Fruit fly (Drosophila melanogaster) whole organism, embryonic: ENCODE results near the gene wdn.

ENCODE experiments used
- CG10979 ChIP-seq: fragments of 200-800 bp; sonication (Bioruptor generic); optimal IDR thresholded peaks from 2 replicates; lab custom pipeline; 2018; ENCODE audit warnings: missing biosample characterization, mild to moderate bottlenecking, missing genetic modification characterization, moderate library complexity
- CG11085 ChIP-seq: fragments of 200-800 bp; sonication (Bioruptor generic); IDR thresholded peaks from 2 replicates; pipeline ENCODE4 v1.3.6; 2022; ENCODE audit warnings: missing biosample characterization, missing genetic modification characterization
- CG13296 ChIP-seq: fragments of 200-800 bp; sonication (Bioruptor generic); optimal IDR thresholded peaks from 3 replicates; lab custom pipeline; 2018; ENCODE audit warnings: missing biosample characterization, mild to moderate bottlenecking, missing genetic modification characterization
- CG14014 ChIP-seq: fragments of 200-800 bp; sonication (Bioruptor generic); IDR thresholded peaks from 2 replicates; pipeline ENCODE4 v1.3.6; 2022; ENCODE audit warnings: missing biosample characterization, missing genetic modification characterization
- CG14667 ChIP-seq: fragments of 200-800 bp; sonication (Bioruptor generic); IDR thresholded peaks from 2 replicates; pipeline ENCODE4 v1.3.6; 2022; ENCODE audit warnings: missing biosample characterization, missing genetic modification characterization
- CG15073 ChIP-seq: fragments of 200-800 bp; sonication (Bioruptor generic); optimal IDR thresholded peaks from 2 replicates; lab custom pipeline; 2016; ENCODE audit warnings: missing biosample characterization, missing genetic modification characterization
- CG15696 ChIP-seq: fragments of 200-800 bp; sonication (Bioruptor generic); optimal IDR thresholded peaks from 2 replicates; lab custom pipeline; 2019; ENCODE audit warnings: missing biosample characterization, mild to moderate bottlenecking, missing genetic modification characterization, moderate library complexity
- CG16813 ChIP-seq: fragments of 200-800 bp; sonication (Bioruptor generic); IDR thresholded peaks from 3 replicates; pipeline ENCODE4 v1.3.6; 2022; ENCODE audit warnings: missing biosample characterization, missing genetic modification characterization; ENCODE audit not compliant: partially characterized antibody
- CG17385 ChIP-seq: fragments of 200-800 bp; sonication (Bioruptor generic); optimal IDR thresholded peaks from 3 replicates; lab custom pipeline; 2018; ENCODE audit warnings: missing biosample characterization, mild to moderate bottlenecking, missing genetic modification characterization
- CG17612 ChIP-seq: fragments of 200-800 bp; sonication (Bioruptor generic); IDR thresholded peaks from 2 replicates; pipeline ENCODE4 v1.3.6; 2022; ENCODE audit warnings: missing biosample characterization, missing genetic modification characterization
- CG17802 ChIP-seq: fragments of 200-800 bp; sonication (Bioruptor generic); optimal IDR thresholded peaks from 2 replicates; lab custom pipeline; 2018; ENCODE audit warnings: missing biosample characterization, mild to moderate bottlenecking, missing genetic modification characterization, moderate library complexity
- CG2199 ChIP-seq: fragments of 200-800 bp; sonication (Bioruptor generic); IDR thresholded peaks from 3 replicates; pipeline ENCODE4 v1.3.6; 2022; ENCODE audit warnings: missing biosample characterization, missing genetic modification characterization
- CG2889 ChIP-seq: fragments of 200-800 bp; sonication (Bioruptor generic); IDR thresholded peaks from 3 replicates; pipeline ENCODE4 v1.3.6; 2022; ENCODE audit warnings: missing biosample characterization, missing genetic modification characterization
- CG33213 ChIP-seq: fragments of 200-800 bp; sonication (Bioruptor generic); optimal IDR thresholded peaks from 3 replicates; lab custom pipeline; 2016; ENCODE audit warnings: missing biosample characterization, missing genetic modification characterization
- CG33557 ChIP-seq: fragments of 200-800 bp; sonication (Bioruptor generic); optimal IDR thresholded peaks from 2 replicates; lab custom pipeline; 2019; ENCODE audit warnings: missing biosample characterization, mild to moderate bottlenecking, missing genetic modification characterization, moderate library complexity
- CG5180 ChIP-seq: fragments of 200-800 bp; sonication (Bioruptor generic); optimal IDR thresholded peaks from 3 replicates; lab custom pipeline; 2017; ENCODE audit warnings: missing biosample characterization, missing genetic modification characterization, mild to moderate bottlenecking, moderate library complexity, missing genetic modification reagents
- CG7745 ChIP-seq: fragments of 200-800 bp; sonication (Bioruptor generic); optimal IDR thresholded peaks from 2 replicates; lab custom pipeline; 2018; ENCODE audit warnings: missing biosample characterization, mild to moderate bottlenecking, missing genetic modification characterization, moderate library complexity
- CG7928 ChIP-seq: fragments of 200-800 bp; sonication (Bioruptor generic); optimal IDR thresholded peaks from 2 replicates; lab custom pipeline; 2017; ENCODE audit warnings: missing biosample characterization, mild to moderate bottlenecking, missing genetic modification characterization
- CG8089 ChIP-seq: fragments of 200-800 bp; sonication (Bioruptor generic); optimal IDR thresholded peaks from 3 replicates; lab custom pipeline; 2016; ENCODE audit warnings: missing biosample characterization, missing genetic modification characterization
- CTCF ChIP-seq: fragments of 200-800 bp; sonication (Bioruptor generic); optimal IDR thresholded peaks from 2 replicates; lab custom pipeline; 2017; ENCODE audit warnings: missing biosample characterization, mild to moderate bottlenecking, missing genetic modification characterization, moderate library complexity
- Elba2 ChIP-seq: fragments of 200-800 bp; sonication (Bioruptor generic); optimal IDR thresholded peaks from 3 replicates; lab custom pipeline; 2016; ENCODE audit warnings: missing biosample characterization, missing genetic modification characterization
- Hand ChIP-seq: fragments of 200-800 bp; sonication (Bioruptor generic); optimal IDR thresholded peaks from 2 replicates; lab custom pipeline; 2017; ENCODE audit warnings: mild to moderate bottlenecking, missing biosample characterization, missing genetic modification reagents, missing genetic modification characterization
- Hr39 ChIP-seq: fragments of >200 bp; optimal IDR thresholded peaks from 2 replicates; lab custom pipeline; 2017
- Mes4 ChIP-seq: fragments of 200-800 bp; sonication (Bioruptor generic); optimal IDR thresholded peaks from 2 replicates; lab custom pipeline; 2016; ENCODE audit warnings: missing biosample characterization, missing genetic modification characterization
- NC2β ChIP-seq: fragments of 200-800 bp; sonication (Bioruptor generic); optimal IDR thresholded peaks from 2 replicates; lab custom pipeline; 2016; ENCODE audit warnings: missing biosample characterization, missing genetic modification characterization
- Oli ChIP-seq: fragments of 200-800 bp; sonication (Bioruptor generic); optimal IDR thresholded peaks from 2 replicates; lab custom pipeline; 2018; ENCODE audit warnings: missing biosample characterization, mild to moderate bottlenecking, missing genetic modification characterization, moderate library complexity
- Taf1 ChIP-seq: fragments of 200-800 bp; sonication (Bioruptor generic); IDR thresholded peaks from 2 replicates; pipeline ENCODE4 v1.3.6; 2022; ENCODE audit warnings: missing biosample characterization, missing genetic modification characterization
- al ChIP-seq: fragments of 200-800 bp; sonication (Bioruptor generic); IDR thresholded peaks from 2 replicates; pipeline ENCODE4 v1.3.6; 2022; ENCODE audit warnings: missing biosample characterization, missing genetic modification characterization
- az2 ChIP-seq: fragments of 200-800 bp; sonication (Bioruptor generic); optimal IDR thresholded peaks from 3 replicates; lab custom pipeline; 2016; ENCODE audit warnings: missing biosample characterization, missing genetic modification characterization
- cad ChIP-seq: fragments of >200 bp; optimal IDR thresholded peaks from 2 replicates; lab custom pipeline; 2017; ENCODE audit warnings: missing biosample characterization, missing genetic modification characterization
- chinmo ChIP-seq: fragments of 200-800 bp; sonication (Bioruptor generic); IDR thresholded peaks from 4 replicates; pipeline ENCODE4 v1.3.6; 2022; ENCODE audit warnings: missing biosample characterization, missing genetic modification characterization; ENCODE audit not compliant: partially characterized antibody
- crc ChIP-seq: fragments of 200-800 bp; sonication (Bioruptor generic); optimal IDR thresholded peaks from 2 replicates; lab custom pipeline; 2016; ENCODE audit warnings: missing biosample characterization, missing genetic modification characterization
- cwo ChIP-seq: fragments of 200-800 bp; sonication (Bioruptor generic); optimal IDR thresholded peaks from 3 replicates; lab custom pipeline; 2017; ENCODE audit warnings: missing biosample characterization, missing genetic modification characterization, mild to moderate bottlenecking, moderate library complexity, missing genetic modification reagents
- dmrt11E ChIP-seq: fragments of 200-800 bp; sonication (Bioruptor generic); optimal IDR thresholded peaks from 3 replicates; lab custom pipeline; 2018; ENCODE audit warnings: missing biosample characterization, mild to moderate bottlenecking, missing genetic modification characterization, moderate library complexity
- esg ChIP-seq: fragments of 200-800 bp; sonication (Bioruptor generic); conservative IDR thresholded peaks from 2 replicates; pipeline ENCODE4 v1.3.6; 2022; ENCODE audit warnings: missing biosample characterization, missing genetic modification characterization
- ftz-f1 ChIP-seq: fragments of 200-800 bp; sonication (Bioruptor generic); optimal IDR thresholded peaks from 2 replicates; lab custom pipeline; 2016; ENCODE audit warnings: missing biosample characterization, missing genetic modification characterization
- gem ChIP-seq: fragments of 200-800 bp; sonication (Bioruptor generic); optimal IDR thresholded peaks from 2 replicates; lab custom pipeline; 2019; ENCODE audit warnings: missing biosample characterization, mild to moderate bottlenecking, missing genetic modification characterization, moderate library complexity
- gfzf ChIP-seq: fragments of 200-800 bp; sonication (Bioruptor generic); optimal IDR thresholded peaks from 2 replicates; lab custom pipeline; 2016; ENCODE audit warnings: missing biosample characterization, mild to moderate bottlenecking, missing genetic modification characterization, moderate library complexity
- gt ChIP-seq: fragments of 200-800 bp; sonication (Bioruptor generic); IDR thresholded peaks from 2 replicates; pipeline ENCODE4 v1.3.6; 2022; ENCODE audit warnings: missing biosample characterization, missing genetic modification characterization
- insv ChIP-seq, 2 experiments: fragments of 200-800 bp; sonication (Bioruptor generic); optimal IDR thresholded peaks; 3 replicates each; lab custom pipeline; 2016 to 2018; ENCODE audit warnings: missing biosample characterization in 2 of 2, missing genetic modification characterization in 2 of 2
- nau ChIP-seq: fragments of 200-800 bp; sonication (Bioruptor generic); optimal IDR thresholded peaks from 3 replicates; lab custom pipeline; 2017; ENCODE audit warnings: missing biosample characterization, mild to moderate bottlenecking, missing genetic modification characterization, missing genetic modification reagents
- pfk ChIP-seq: fragments of 200-800 bp; sonication (Bioruptor generic); optimal IDR thresholded peaks from 2 replicates; lab custom pipeline; 2018; ENCODE audit warnings: missing biosample characterization, mild to moderate bottlenecking, missing genetic modification characterization, moderate library complexity
- pho ChIP-seq: fragments of 200-800 bp; sonication (Bioruptor generic); optimal IDR thresholded peaks from 2 replicates; lab custom pipeline; 2016; ENCODE audit warnings: missing biosample characterization, missing genetic modification characterization
- repo ChIP-seq: fragments of 200-800 bp; sonication (Bioruptor generic); optimal IDR thresholded peaks from 2 replicates; lab custom pipeline; 2016; ENCODE audit warnings: missing biosample characterization, missing genetic modification characterization
- schlank ChIP-seq: fragments of 200-800 bp; sonication (Bioruptor generic); optimal IDR thresholded peaks from 2 replicates; lab custom pipeline; 2018; ENCODE audit warnings: missing biosample characterization, mild to moderate bottlenecking, missing genetic modification characterization
- sens-2 ChIP-seq: fragments of 200-800 bp; sonication (Bioruptor generic); IDR thresholded peaks from 2 replicates; pipeline ENCODE4 v1.3.6; 2022; ENCODE audit warnings: missing biosample characterization, missing genetic modification characterization
- sna ChIP-seq: fragments of 200-800 bp; sonication (Bioruptor generic); IDR thresholded peaks from 2 replicates; pipeline ENCODE4 v1.3.6; 2022; ENCODE audit warnings: missing biosample characterization, missing genetic modification characterization; ENCODE audit not compliant: partially characterized antibody
- sob ChIP-seq: fragments of 200-800 bp; sonication (Bioruptor generic); IDR thresholded peaks from 2 replicates; pipeline ENCODE4 v1.3.6; 2022; ENCODE audit warnings: missing biosample characterization, missing genetic modification characterization
- unpg ChIP-seq: fragments of 200-800 bp; sonication (Bioruptor generic); optimal IDR thresholded peaks from 3 replicates; lab custom pipeline; 2018; ENCODE audit warnings: missing biosample characterization, mild to moderate bottlenecking, missing genetic modification characterization, moderate library complexity
- zfh2 ChIP-seq: fragments of 200-800 bp; sonication (Bioruptor generic); optimal IDR thresholded peaks from 2 replicates; lab custom pipeline; 2016; ENCODE audit warnings: missing biosample characterization, missing genetic modification characterization

The wdn gene

DNA sequence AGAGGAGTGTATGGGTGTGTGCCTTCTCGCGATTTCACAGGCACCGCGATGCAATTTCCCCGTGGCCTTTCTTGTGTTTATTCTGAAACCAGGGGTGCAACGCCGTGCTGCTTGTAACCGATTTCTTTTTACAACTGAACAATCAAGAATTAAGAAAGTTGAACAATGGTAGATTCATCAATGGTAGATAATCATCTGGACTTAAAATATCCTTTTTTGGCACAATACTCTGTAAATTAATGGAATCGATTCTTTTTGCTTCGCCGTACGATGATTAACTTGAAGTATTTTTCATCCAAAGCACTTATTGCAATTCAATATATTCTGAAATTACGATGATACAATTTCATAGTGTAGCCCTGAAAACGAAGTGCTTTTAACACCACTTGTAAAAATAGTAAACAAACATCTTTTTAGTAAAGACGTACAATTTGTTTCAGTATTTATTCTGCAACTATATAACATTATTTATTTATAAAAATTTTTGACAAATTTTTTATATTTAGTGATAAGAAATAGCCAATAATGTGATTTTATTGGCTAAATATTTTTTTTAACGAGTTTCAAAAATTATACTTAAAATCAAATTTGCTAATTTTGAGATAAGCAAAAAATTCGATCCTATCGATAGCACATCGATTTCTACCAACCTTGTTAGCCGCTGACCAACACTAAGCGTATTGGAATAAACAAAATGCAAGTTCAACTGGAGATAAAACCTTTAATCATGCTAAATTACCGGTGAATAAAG, 8.6 kb upstream of the wdn start, which contains the start of the genes CG1523 and CG1647 (continued):
- TF ChIP-seq unpg (GFP tag; lab: Kevin White, UChicago) (peak; percentile 66), CG2199 (GFP tag; lab: Robert Waterston, UW) (no peak), schlank (tag; lab: Kevin White, UChicago) (no peak), zfh2 (GFP tag; lab: Kevin White, UChicago) (peak; percentile 55), Taf1 (GFP tag; lab: Robert Waterston, UW) (no peak), sens-2 (no peak), Hand (GFP tag; lab: Kevin White, UChicago) (no peak), CG33557 (GFP tag; lab: Kevin White, UChicago) (peak; percentile 84), Oli (peak; percentile 69), CG7745 (tag; lab: Kevin White, UChicago) (no peak), ftz-f1 (no peak), CG11085 (GFP tag; lab: Robert Waterston, UW) (no peak), insv (GFP tag; optimal IDR thresholded peaks at IDR 0.05; lab: Kevin White, UChicago) (peak in 1 of 2 experiments; percentile 5), Elba2 (GFP tag; lab: Kevin White, UChicago) (no peak), Mes4 (peak; percentile 33), CG15696 (tag; lab: Kevin White, UChicago) (peak; percentile 85), esg (GFP tag; lab: Robert Waterston, UW) (peak; percentile 61; the same call in 1 of the 2 replicates), CG8089 (GFP tag; lab: Kevin White, UChicago) (peak; percentile 53), nau (GFP tag; lab: Kevin White, UChicago) (no peak), CG15073 (GFP tag; lab: Kevin White, UChicago) (no peak), gt (GFP tag; lab: Robert Waterston, UW) (peak; percentile 46; the same call in 1 of the 2 replicates), CG13296 (no peak), chinmo (no peak), cwo (GFP tag; lab: Kevin White, UChicago) (no peak), CG14014 (GFP tag; lab: Robert Waterston, UW) (no peak), repo (GFP tag; lab: Kevin White, UChicago) (no peak), CG17802 (tag; lab: Kevin White, UChicago) (peak; percentile 8), az2 (GFP tag; lab: Kevin White, UChicago) (peak; percentile 70), CG10979 (tag; lab: Kevin White, UChicago) (peak; percentile 71), pho (GFP tag; lab: Kevin White, UChicago) (peak; percentile 38), CG16813 (GFP tag; lab: Robert Waterston, UW) (peak; percentile 45), CG7928 (peak; percentile 85), dmrt11E (tag; lab: Kevin White, UChicago) (peak; percentile 75), CG17612 (GFP tag; lab: Robert Waterston, UW) (no peak), NC2β (GFP tag; lab: Kevin White, UChicago) (peak; percentile 49), CG2889 (GFP tag; lab: Robert Waterston, UW) (peak; percentile 49; the same call in 1 of the 3 replicates), sna (GFP tag; lab: Robert Waterston, UW) (peak; percentile 52; the same call in 1 of the 2 replicates), CG14667 (GFP tag; lab: Robert Waterston, UW) (no peak), Hr39 (no peak), gfzf (GFP tag; lab: Kevin White, UChicago) (peak; percentile 8), al (GFP tag; lab: Robert Waterston, UW) (peak; percentile 25; the same call in 1 of the 2 replicates), gem (tag; lab: Kevin White, UChicago) (peak; percentile 82), CG33213 (GFP tag; lab: Kevin White, UChicago) (no peak), CG17385 (GFP tag; lab: Kevin White, UChicago) (peak; percentile 66), sob (GFP tag; lab: Robert Waterston, UW) (peak; percentile 60; the same call in 1 of the 2 replicates), cad (GFP tag; lab: Kevin White, UChicago) (no peak), crc (GFP tag; lab: Kevin White, UChicago) (peak; percentile 44), CG5180 (GFP tag; lab: Kevin White, UChicago) (no peak), pfk (GFP tag; lab: Kevin White, UChicago) (no peak), CTCF (GFP tag; lab: Kevin White, UChicago) (no peak)
